Fruit fly (Drosophila melanogaster): ENCODE measurements around the gene mei-P26.

- TF ChIP-seq CG8478 (optimal IDR thresholded peaks at IDR 0.05) = no peak
- TF ChIP-seq CTCF (optimal IDR thresholded peaks at IDR 0.05) = no peak
Measured at dm6 chrX:9136776-9137550, 26.1 kb upstream of the mei-P26 start.
